Fruit fly (Drosophila melanogaster) whole organism: ENCODE measurements around the gene CG5681.

Source experiments
- Dll ChIP-seq: fragments of >200 bp; optimal IDR thresholded peaks from 2 replicates; lab custom pipeline; 2017
- EcR ChIP-seq, 2 experiments: fragments of >200 bp; optimal IDR thresholded peaks; 2 replicates each; lab custom pipeline; 2017; ENCODE audit warnings: missing biosample characterization in 2 of 2, missing genetic modification characterization in 2 of 2, missing genetic modification reagents in 2 of 2
- pan ChIP-seq: fragments of >200 bp; optimal IDR thresholded peaks from 2 replicates; lab custom pipeline; 2017
- usp ChIP-seq: fragments of >200 bp; optimal IDR thresholded peaks from 2 replicates; lab custom pipeline; 2017; ENCODE audit warnings: missing biosample characterization, missing genetic modification characterization, mixed read lengths

dm6 chr2L:18032741-18033140 lies 46.5 kb downstream of the CG5681 start:
- TF ChIP-seq EcR (GFP tag; optimal IDR thresholded peaks at IDR 0.05; lab: Kevin White, UChicago) (no peak), Dll (lab: Kevin White, UChicago) (no peak), usp (GFP tag; lab: Kevin White, UChicago) (no peak), pan (no peak)
